Fruit fly (Drosophila melanogaster) whole organism: ENCODE measurements around the gene Dci.

Experiments used
- CG8478 ChIP-seq: fragments of >200 bp; optimal IDR thresholded peaks from 2 replicates; lab custom pipeline; 2018; ENCODE audit warnings: inconsistent platforms
- Dll ChIP-seq: fragments of >200 bp; optimal IDR thresholded peaks from 2 replicates; lab custom pipeline; 2017
- EcR ChIP-seq, 2 experiments: fragments of >200 bp; optimal IDR thresholded peaks; 2 replicates each; lab custom pipeline; 2017; ENCODE audit warnings: missing biosample characterization in 2 of 2, missing genetic modification characterization in 2 of 2, missing genetic modification reagents in 2 of 2
- pan ChIP-seq: fragments of >200 bp; optimal IDR thresholded peaks from 2 replicates; lab custom pipeline; 2017
- psq ChIP-seq: fragments of >200 bp; optimal IDR thresholded peaks from 2 replicates; lab custom pipeline; 2017
- usp ChIP-seq: fragments of >200 bp; optimal IDR thresholded peaks from 2 replicates; lab custom pipeline; 2017; ENCODE audit warnings: missing biosample characterization, missing genetic modification characterization, mixed read lengths

The Dci gene

dm6 chr3L:813229-813837 is 37.8 kb upstream of the Dci start:
- TF ChIP-seq psq (no peak), CG8478 (lab: Kevin White, UChicago) (no peak), pan (lab: Kevin White, UChicago) (no peak), usp (no peak), Dll (lab: Kevin White, UChicago) (no peak), EcR (GFP tag; optimal IDR thresholded peaks at IDR 0.05; lab: Kevin White, UChicago) (no peak)

dm6 chr3L:813911-814310 is 37.2 kb upstream of the Dci start:
- TF ChIP-seq usp: no peak

DNA sequence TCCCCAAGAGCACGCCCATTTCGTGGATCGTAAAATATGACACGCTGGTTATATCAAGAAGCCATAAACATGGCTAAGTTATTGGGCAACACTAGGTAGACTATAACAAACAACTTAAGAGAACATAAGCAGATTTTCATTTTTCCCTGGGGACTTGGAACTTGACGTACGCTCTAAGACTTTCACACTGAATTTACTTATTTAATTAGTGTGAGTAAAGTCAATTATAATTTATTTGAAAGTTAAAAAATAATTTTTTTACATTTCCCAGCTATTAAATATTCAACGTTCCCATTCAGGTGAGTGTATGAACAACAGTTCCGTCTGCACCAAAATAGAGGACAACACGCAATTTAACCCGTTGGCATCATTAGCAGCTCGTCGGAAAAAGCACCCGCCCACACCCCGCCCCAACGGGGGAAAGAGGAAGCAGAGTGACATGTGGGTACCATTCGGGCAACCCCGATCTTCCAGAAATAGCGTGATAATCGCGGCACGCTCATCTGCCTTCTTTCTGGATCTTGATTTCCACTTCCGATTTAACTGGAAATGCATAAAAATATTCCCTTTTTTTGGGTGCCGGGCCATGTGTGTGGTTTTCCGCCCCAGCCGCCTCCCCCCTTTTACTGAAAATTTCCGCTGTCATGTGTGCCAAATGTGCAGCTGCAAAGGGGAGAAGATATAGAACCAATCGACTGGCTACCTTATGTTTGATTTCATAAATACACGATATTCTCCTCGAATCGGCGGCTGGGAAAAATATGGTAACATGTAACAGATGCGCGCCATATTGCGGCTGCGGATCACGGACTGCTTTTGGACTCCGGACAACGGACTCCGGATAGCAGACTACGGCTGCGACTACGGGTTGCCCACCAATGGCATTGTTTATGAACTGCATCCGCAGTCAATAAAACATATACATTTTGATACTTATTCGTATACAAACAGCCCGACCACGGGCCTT is 35.6 kb upstream of the Dci start:
- TF ChIP-seq usp: no peak
- TF ChIP-seq psq: no peak
- no peak for TF ChIP-seq CG8478 (lab: Kevin White, UChicago)
- no peak for TF ChIP-seq pan (lab: Kevin White, UChicago)
- TF ChIP-seq EcR (GFP tag; optimal IDR thresholded peaks at IDR 0.05; lab: Kevin White, UChicago): no peak
- TF ChIP-seq Dll (lab: Kevin White, UChicago): no peak

- no peak for TF ChIP-seq CG8478 (lab: Kevin White, UChicago)
- no peak for TF ChIP-seq usp
- TF ChIP-seq EcR (GFP tag; optimal IDR thresholded peaks at IDR 0.05; lab: Kevin White, UChicago): no peak
- no peak for TF ChIP-seq pan (lab: Kevin White, UChicago)
- TF ChIP-seq Dll (lab: Kevin White, UChicago): no peak
- no peak for TF ChIP-seq psq
Measured at dm6 chr3L:817708-818107, 33.4 kb upstream of the Dci start.

DNA sequence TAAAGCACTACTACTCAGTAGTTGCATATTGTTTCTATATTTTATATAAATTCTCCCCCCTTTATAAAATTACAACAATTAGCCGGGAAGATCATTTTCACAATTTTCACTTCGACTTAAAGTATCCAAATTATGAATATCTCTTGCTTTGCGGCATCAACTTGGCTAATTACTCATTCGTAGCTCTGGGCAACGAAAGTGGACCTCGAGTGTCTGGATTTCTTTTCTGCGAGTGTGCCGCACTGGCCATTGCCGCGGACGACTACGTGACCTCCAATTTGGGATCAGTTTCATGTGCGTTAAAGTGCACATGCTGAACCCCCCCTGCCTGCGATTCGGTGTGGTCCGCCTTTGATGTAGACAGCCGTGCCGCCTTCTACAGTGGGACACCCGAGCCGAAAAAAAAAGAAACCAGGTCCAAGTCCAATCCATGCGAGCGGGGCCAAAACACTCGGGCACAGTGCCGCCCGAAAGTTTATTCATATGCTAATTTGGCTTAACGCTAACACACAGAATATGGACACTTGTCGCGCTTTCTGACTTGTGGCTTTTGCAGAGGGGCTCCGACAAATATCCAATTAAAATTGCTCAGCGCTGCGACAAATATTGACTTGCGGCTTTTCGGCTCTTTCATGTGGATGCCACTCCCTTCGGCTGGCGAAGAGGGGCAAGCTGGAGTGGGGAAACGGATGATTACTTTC is 32.6 kb upstream of the Dci start:
- TF ChIP-seq EcR (GFP tag; optimal IDR thresholded peaks at IDR 0.05; lab: Kevin White, UChicago) (no peak), pan (lab: Kevin White, UChicago) (no peak), CG8478 (lab: Kevin White, UChicago) (no peak), psq (no peak), Dll (lab: Kevin White, UChicago) (no peak), usp (no peak)

DNA sequence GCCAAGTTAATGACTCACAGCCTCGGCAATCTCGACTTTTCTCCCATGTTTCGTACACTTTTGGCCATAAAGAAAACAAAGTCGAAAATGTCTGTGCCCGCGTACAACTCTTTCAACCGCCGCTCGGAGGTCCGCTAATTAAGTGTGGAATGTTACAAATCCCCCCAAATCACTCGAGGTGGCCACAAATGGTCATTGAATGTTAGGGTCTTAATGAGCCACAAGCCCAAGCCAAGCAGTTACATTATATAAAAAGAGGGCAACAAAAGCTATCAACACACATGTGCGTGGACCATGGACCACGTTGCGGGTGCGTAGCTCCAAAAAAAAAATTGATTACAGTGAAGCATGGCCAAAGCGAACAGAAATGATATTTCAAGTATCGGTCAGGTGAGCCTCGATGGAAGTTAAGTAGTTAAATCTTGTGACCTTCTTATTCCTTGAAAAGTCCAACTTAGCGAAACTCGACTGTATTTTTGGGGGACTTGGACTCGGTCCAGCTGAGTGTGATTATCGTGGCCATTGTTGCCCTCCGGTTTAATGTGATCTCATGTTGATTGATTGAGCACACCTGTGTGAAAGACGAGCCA is 31.8 kb upstream of the Dci start:
- TF ChIP-seq psq (no peak), EcR (GFP tag; optimal IDR thresholded peaks at IDR 0.05; lab: Kevin White, UChicago) (no peak), usp (no peak), pan (lab: Kevin White, UChicago) (no peak), Dll (lab: Kevin White, UChicago) (no peak), CG8478 (lab: Kevin White, UChicago) (no peak)

DNA sequence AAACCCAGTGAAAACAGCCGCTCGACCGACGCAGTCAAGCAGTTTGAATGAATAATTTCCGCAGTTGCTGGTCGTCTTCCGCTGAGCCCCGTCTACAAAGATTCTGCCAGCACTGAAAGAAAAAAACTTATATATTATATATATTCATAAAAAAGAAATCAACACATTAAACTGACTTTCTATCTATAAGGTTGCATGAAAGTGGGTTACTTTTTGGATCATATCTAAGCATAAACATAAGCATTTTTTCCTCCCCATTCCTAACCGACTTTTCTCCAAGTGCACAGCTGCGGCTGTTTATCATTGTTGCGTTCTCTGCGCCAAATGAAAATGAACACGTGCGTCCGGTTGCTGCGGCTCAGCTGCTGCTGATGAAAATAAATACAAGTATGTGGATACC is 30.8 kb upstream of the Dci start:
- TF ChIP-seq Dll (lab: Kevin White, UChicago): no peak
- no peak for TF ChIP-seq EcR (GFP tag; optimal IDR thresholded peaks at IDR 0.05; lab: Kevin White, UChicago)
- no peak for TF ChIP-seq pan (lab: Kevin White, UChicago)
- TF ChIP-seq usp: no peak
- no peak for TF ChIP-seq psq
- no peak for TF ChIP-seq CG8478 (lab: Kevin White, UChicago)

dm6 chr3L:820975-821598 is 30.1 kb upstream of the Dci start:
- no peak for TF ChIP-seq psq
- no peak for TF ChIP-seq pan (lab: Kevin White, UChicago)
- TF ChIP-seq usp: no peak
- no peak for TF ChIP-seq Dll (lab: Kevin White, UChicago)

DNA sequence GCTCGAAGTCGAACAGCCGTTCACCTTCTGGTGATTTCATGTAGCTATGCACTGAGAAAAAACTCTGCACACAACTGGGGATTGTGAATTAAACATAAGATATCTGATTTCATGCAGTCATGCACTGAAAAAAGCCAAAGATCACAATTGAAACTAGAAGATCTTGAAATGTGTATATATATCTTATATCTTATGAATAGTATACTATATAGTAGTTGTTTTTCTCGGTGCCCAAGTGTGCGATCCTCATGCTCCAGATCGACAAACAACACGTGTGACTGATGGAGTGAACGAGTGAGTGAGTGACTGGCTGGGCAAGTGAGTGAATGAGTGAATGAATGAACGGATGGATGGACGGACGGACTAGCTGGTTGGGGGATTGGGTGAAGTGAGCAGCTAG is 29.2 kb upstream of the Dci start:
- TF ChIP-seq pan (lab: Kevin White, UChicago): no peak
- no peak for TF ChIP-seq CG8478 (lab: Kevin White, UChicago)
- TF ChIP-seq psq: no peak
- no peak for TF ChIP-seq Dll (lab: Kevin White, UChicago)
- TF ChIP-seq usp: no peak
- TF ChIP-seq EcR (GFP tag; optimal IDR thresholded peaks at IDR 0.05; lab: Kevin White, UChicago): no peak

dm6 chr3L:822619-823018 is 28.5 kb upstream of the Dci start:
- no peak for TF ChIP-seq CG8478 (lab: Kevin White, UChicago)
- TF ChIP-seq EcR (GFP tag; optimal IDR thresholded peaks at IDR 0.05; lab: Kevin White, UChicago): no peak
- TF ChIP-seq usp: no peak
- TF ChIP-seq Dll (lab: Kevin White, UChicago): no peak
- TF ChIP-seq psq: no peak
- TF ChIP-seq pan (lab: Kevin White, UChicago): no peak

DNA sequence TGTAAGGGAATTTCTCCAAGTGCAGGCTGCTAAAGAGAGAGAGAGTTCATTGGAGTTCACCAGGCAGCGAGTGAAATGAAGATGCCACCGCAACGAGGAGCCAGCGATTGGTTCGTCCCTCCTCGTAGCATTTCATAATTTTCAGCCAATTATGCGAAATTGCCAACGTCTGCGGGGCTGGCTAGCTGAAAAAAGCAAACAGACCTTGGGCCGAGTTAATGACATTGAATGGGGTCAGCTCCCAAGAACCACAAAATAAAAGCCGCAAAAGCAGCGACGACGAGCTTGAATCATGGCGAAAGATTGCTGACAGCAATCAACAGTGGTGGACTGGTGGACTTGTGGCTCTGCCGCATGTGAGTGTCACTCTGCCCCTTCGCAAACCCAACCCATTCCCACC is 27.5 kb upstream of the Dci start:
- TF ChIP-seq pan (lab: Kevin White, UChicago) (no peak), psq (no peak), EcR (GFP tag; optimal IDR thresholded peaks at IDR 0.05; lab: Kevin White, UChicago) (no peak), Dll (lab: Kevin White, UChicago) (no peak), CG8478 (lab: Kevin White, UChicago) (no peak), usp (no peak)
